Fruit fly (Drosophila melanogaster): ENCODE results near the gene tty.

Gene tty

DNA sequence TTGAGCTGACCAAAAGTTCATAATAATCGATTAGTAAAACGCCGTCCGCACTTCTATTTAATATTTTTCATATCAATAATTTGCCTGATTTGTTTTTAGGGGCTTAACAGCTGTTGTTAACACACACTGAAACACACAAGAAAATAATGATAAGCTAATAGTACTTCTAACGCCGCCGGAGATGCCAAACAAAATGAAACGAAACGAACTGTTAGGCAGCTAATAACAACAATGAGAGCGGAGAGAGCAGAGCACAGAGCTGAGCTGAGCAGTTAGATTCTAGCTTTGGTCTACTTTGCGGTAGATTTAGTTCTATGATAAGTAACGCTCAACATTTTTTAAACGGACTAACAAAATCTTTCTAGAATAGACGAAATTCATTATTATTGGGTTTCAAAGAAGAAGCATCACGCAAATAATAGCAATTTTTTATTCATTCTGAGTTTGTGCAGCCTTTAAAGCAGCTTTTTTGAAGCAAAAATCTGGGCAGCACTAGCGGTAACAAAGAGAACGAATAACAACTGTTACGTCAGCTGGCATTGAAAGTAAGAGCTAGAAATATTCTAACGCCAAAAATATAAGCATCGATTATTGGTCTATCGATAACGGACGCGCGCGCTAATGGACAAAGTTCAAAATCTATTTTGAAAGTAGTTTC lies 32.9 kb downstream of the tty start, which contains the start of gene Abca3 (continued):
- TF ChIP-seq CG9727 (GFP tag; optimal IDR thresholded peaks at IDR 0.05) (peak; percentile 41), mirr (GFP tag; optimal IDR thresholded peaks at IDR 0.05) (peak; percentile 76), gfzf (GFP tag; optimal IDR thresholded peaks at IDR 0.05) (peak; percentile 48), CG6654 (GFP tag; optimal IDR thresholded peaks at IDR 0.05) (no peak), pan (optimal IDR thresholded peaks at IDR 0.05) (no peak), pan (GFP tag; optimal IDR thresholded peaks at IDR 0.05 in 1 of 2, IDR thresholded peaks at IDR 0.05 in 1 of 2) (peak in 1 of 2 experiments; percentile 43), CG1603 (tag; optimal IDR thresholded peaks at IDR 0.05) (peak; percentile 9), Scr (GFP tag; IDR thresholded peaks at IDR 0.05; ENCODE audit: partially characterized antibody) (no peak), nerfin-2 (GFP tag; IDR thresholded peaks at IDR 0.05; ENCODE audit: partially characterized antibody) (no peak), pb (GFP tag; optimal IDR thresholded peaks at IDR 0.05) (peak; percentile 34), tap (tag; optimal IDR thresholded peaks at IDR 0.05) (peak; percentile 24), CG10366 (GFP tag; IDR thresholded peaks at IDR 0.05) (peak; percentile 21; the same call in 1 of the 2 replicates), gt (GFP tag; IDR thresholded peaks at IDR 0.05) (no peak), B-H2 (GFP tag; optimal IDR thresholded peaks at IDR 0.05) (peak; percentile 74), ATbp (GFP tag; optimal IDR thresholded peaks at IDR 0.05) (no peak), CG7556 (GFP tag; optimal IDR thresholded peaks at IDR 0.05) (peak; percentile 72), fd64A (GFP tag; optimal IDR thresholded peaks at IDR 0.05) (no peak), Camta (GFP tag; optimal IDR thresholded peaks at IDR 0.05) (peak; percentile 40), CG12155 (GFP tag; optimal IDR thresholded peaks at IDR 0.05) (peak; percentile 55), chn (GFP tag; optimal IDR thresholded peaks at IDR 0.05) (no peak), sima (GFP tag; optimal IDR thresholded peaks at IDR 0.05) (no peak), dpn (GFP tag; optimal IDR thresholded peaks at IDR 0.05) (peak; percentile 45 to 59), Kr (GFP tag; optimal IDR thresholded peaks at IDR 0.05) (no peak), CG2875 (GFP tag; optimal IDR thresholded peaks at IDR 0.05) (no peak), CG2202 (tag; optimal IDR thresholded peaks at IDR 0.05) (no peak), CG2678 (tag; optimal IDR thresholded peaks at IDR 0.05) (peak; percentile 83), CG2120 (GFP tag; optimal IDR thresholded peaks at IDR 0.05) (peak; percentile 83), CG18619 (GFP tag; optimal IDR thresholded peaks at IDR 0.05) (peak; percentile 52), esg (GFP tag; conservative IDR thresholded peaks at IDR 0.05) (peak; percentile 43; the same call in 1 of the 2 replicates), CG6791 (GFP tag; IDR thresholded peaks at IDR 0.05; ENCODE audit: partially characterized antibody) (0 out of 3 replicates have a peak, but pooled peaks have one; percentile 39), dan (GFP tag; IDR thresholded peaks at IDR 0.05) (no peak), fru (optimal IDR thresholded peaks at IDR 0.05) (no peak), Hey (tag; optimal IDR thresholded peaks at IDR 0.05) (peak; percentile 1), cas (GFP tag; IDR thresholded peaks at IDR 0.05) (peak; percentile 32; the same call in 1 of the 2 replicates), H15 (GFP tag; IDR thresholded peaks at IDR 0.05) (no peak), Med (GFP tag) (peak; percentile 88), exex (tag; optimal IDR thresholded peaks at IDR 0.05) (peak; percentile 97), Pdp1 (GFP tag; optimal IDR thresholded peaks at IDR 0.05) (peak; percentile 63 to 99), chm (GFP tag; IDR thresholded peaks at IDR 0.05) (peak; percentile 40; the same call in 1 of the 2 replicates), pho (GFP tag; optimal IDR thresholded peaks at IDR 0.05) (peak; percentile 69), Vsx1 (GFP tag; optimal IDR thresholded peaks at IDR 0.05) (peak; percentile 89), pfk (GFP tag; optimal IDR thresholded peaks at IDR 0.05) (peak; percentile 58), Hsf (GFP tag; optimal IDR thresholded peaks at IDR 0.05) (peak; percentile 31), Tbp (GFP tag; optimal IDR thresholded peaks at IDR 0.05) (no peak), CG2129 (GFP tag; IDR thresholded peaks at IDR 0.05; ENCODE audit: partially characterized antibody) (no peak), CG7987 (GFP tag; optimal IDR thresholded peaks at IDR 0.05) (no peak), stwl (tag; optimal IDR thresholded peaks at IDR 0.05) (peak; percentile 30), h (optimal IDR thresholded peaks at IDR 0.05) (no peak), CG7372 (GFP tag; IDR thresholded peaks at IDR 0.05) (peak; percentile 70), hth (optimal IDR thresholded peaks at IDR 0.05) (no peak)
